Fruit fly (Drosophila melanogaster) whole organism, embryonic: ENCODE data around the gene DIP1.

ENCODE experiments used
- CG10366 ChIP-seq: fragments of 200-800 bp; sonication (Bioruptor generic); IDR thresholded peaks from 2 replicates; pipeline ENCODE4 v1.3.6; 2022; ENCODE audit warnings: missing biosample characterization, missing genetic modification characterization
- CG11247 ChIP-seq: fragments of 200-800 bp; sonication (Bioruptor generic); IDR thresholded peaks from 2 replicates; pipeline ENCODE4 v1.3.6; 2022; ENCODE audit warnings: missing biosample characterization, missing genetic modification characterization
- CG11456 ChIP-seq: fragments of 200-800 bp; sonication (Bioruptor generic); IDR thresholded peaks from 3 replicates; pipeline ENCODE4 v1.3.6; 2022; ENCODE audit warnings: missing biosample characterization, missing genetic modification characterization
- CG14014 ChIP-seq: fragments of 200-800 bp; sonication (Bioruptor generic); IDR thresholded peaks from 2 replicates; pipeline ENCODE4 v1.3.6; 2022; ENCODE audit warnings: missing biosample characterization, missing genetic modification characterization
- CG2678 ChIP-seq: fragments of 200-800 bp; sonication (Bioruptor generic); optimal IDR thresholded peaks from 3 replicates; lab custom pipeline; 2019; ENCODE audit warnings: missing biosample characterization, mild to moderate bottlenecking, missing genetic modification characterization, moderate library complexity
- CG30431 ChIP-seq: fragments of 200-800 bp; sonication (Bioruptor generic); optimal IDR thresholded peaks from 2 replicates; lab custom pipeline; 2017; ENCODE audit warnings: missing biosample characterization, missing genetic modification characterization
- CG4820 ChIP-seq: fragments of 200-800 bp; sonication (Bioruptor generic); optimal IDR thresholded peaks from 3 replicates; lab custom pipeline; 2016; ENCODE audit warnings: missing biosample characterization, missing genetic modification characterization
- CG7556 ChIP-seq: fragments of 200-800 bp; sonication (Bioruptor generic); optimal IDR thresholded peaks from 2 replicates; lab custom pipeline; 2017; ENCODE audit warnings: missing biosample characterization, mild to moderate bottlenecking, missing genetic modification characterization
- CG7745 ChIP-seq: fragments of 200-800 bp; sonication (Bioruptor generic); optimal IDR thresholded peaks from 2 replicates; lab custom pipeline; 2018; ENCODE audit warnings: missing biosample characterization, mild to moderate bottlenecking, missing genetic modification characterization, moderate library complexity
- CG8290 ChIP-seq, 3 experiments: fragments of 200-800 bp; sonication (Bioruptor generic); optimal IDR thresholded peaks; 2 replicates each; lab custom pipeline; 2016 to 2019; ENCODE audit warnings: missing biosample characterization in 3 of 3, missing genetic modification characterization in 3 of 3, mild to moderate bottlenecking in 2 of 3, moderate library complexity in 1 of 3
- Dref ChIP-seq: fragments of 200-800 bp; sonication (Bioruptor generic); IDR thresholded peaks from 2 replicates; pipeline ENCODE4 v1.3.6; 2022; ENCODE audit warnings: missing biosample characterization, missing genetic modification characterization
- ERR ChIP-seq: fragments of 200-800 bp; sonication (Bioruptor generic); optimal IDR thresholded peaks from 2 replicates; lab custom pipeline; 2016; ENCODE audit warnings: missing biosample characterization, missing genetic modification characterization
- Ets65A ChIP-seq: fragments of 200-800 bp; sonication (Bioruptor generic); peaks from one replicate; lab custom pipeline; 2016; ENCODE audit warnings: missing biosample characterization, missing genetic modification characterization
- Hr39 ChIP-seq: fragments of >200 bp; optimal IDR thresholded peaks from 2 replicates; lab custom pipeline; 2017
- Six4 ChIP-seq: fragments of 200-800 bp; sonication (Bioruptor generic); optimal IDR thresholded peaks from 2 replicates; lab custom pipeline; 2016; ENCODE audit warnings: missing biosample characterization, missing genetic modification characterization
- Stat92E ChIP-seq, 3 experiments: fragments of >200 bp in 2 of 3; fragments of 200-800 bp in 1 of 3; sonication (Bioruptor generic) in 1 of 3; optimal IDR thresholded peaks; 2 replicates each; lab custom pipeline; 2017 to 2019; ENCODE audit warnings: missing biosample characterization in 3 of 3, missing genetic modification characterization in 3 of 3, mild to moderate bottlenecking in 1 of 3, moderate library complexity in 1 of 3
- bowl ChIP-seq: fragments of 200-800 bp; sonication (Bioruptor generic); IDR thresholded peaks from 2 replicates; pipeline ENCODE4 v1.3.6; 2022; ENCODE audit warnings: missing biosample characterization, missing genetic modification characterization
- lab ChIP-seq: fragments of 200-800 bp; sonication (Bioruptor generic); optimal IDR thresholded peaks from 3 replicates; lab custom pipeline; 2017; ENCODE audit warnings: missing biosample characterization, missing genetic modification characterization, mild to moderate bottlenecking, moderate library complexity, missing genetic modification reagents
- mld ChIP-seq: fragments of 200-800 bp; sonication (Bioruptor generic); IDR thresholded peaks from 3 replicates; pipeline ENCODE4 v1.3.6; 2022; ENCODE audit warnings: missing biosample characterization, missing genetic modification characterization; ENCODE audit not compliant: partially characterized antibody

The DIP1 gene

DNA sequence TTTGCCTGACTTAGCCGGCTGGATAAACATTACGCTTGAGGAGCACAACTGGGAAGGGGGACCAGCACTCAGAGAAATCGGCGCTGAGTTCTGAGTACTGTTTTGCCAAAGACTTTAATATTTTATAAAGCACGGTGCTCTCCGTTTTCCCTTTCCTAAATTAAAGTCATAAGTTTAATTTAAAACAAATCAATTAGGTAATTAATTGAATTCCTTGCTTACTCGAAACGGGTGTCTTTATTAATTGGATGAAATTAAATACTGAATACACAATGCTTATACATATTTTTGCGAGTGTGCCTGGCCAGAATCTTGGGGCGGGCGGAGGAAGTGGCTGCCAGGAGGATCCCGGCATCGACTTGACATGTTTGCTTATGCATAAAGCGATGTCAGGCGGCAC lies 40.0 kb downstream of the DIP1 start:
- TF ChIP-seq Stat92E (GFP tag; optimal IDR thresholded peaks at IDR 0.05; lab: Kevin White, UChicago) = no peak
- TF ChIP-seq Ets65A (GFP tag; lab: Kevin White, UChicago) = no peak
- TF ChIP-seq CG2678 (tag; lab: Kevin White, UChicago) = no peak
- no peak for TF ChIP-seq CG14014 (GFP tag; lab: Robert Waterston, UW)
- no peak for TF ChIP-seq mld (GFP tag; lab: Robert Waterston, UW)
- no peak for TF ChIP-seq CG11456
- TF ChIP-seq CG11247 (GFP tag; lab: Robert Waterston, UW) = no peak
- TF ChIP-seq CG4820 (GFP tag; lab: Kevin White, UChicago) = no peak
- no peak for TF ChIP-seq ERR
- no peak for TF ChIP-seq CG10366
- no peak for TF ChIP-seq Dref (GFP tag; lab: Robert Waterston, UW)
- TF ChIP-seq CG7745 (tag; lab: Kevin White, UChicago) = no peak
- no peak for TF ChIP-seq Six4 (GFP tag; lab: Kevin White, UChicago)
- TF ChIP-seq CG8290 (GFP tag; optimal IDR thresholded peaks at IDR 0.05; lab: Kevin White, UChicago) = no peak
- TF ChIP-seq CG8290 (tag; optimal IDR thresholded peaks at IDR 0.05; lab: Kevin White, UChicago) = no peak
- no peak for TF ChIP-seq lab
- no peak for TF ChIP-seq bowl
- no peak for TF ChIP-seq CG7556
- TF ChIP-seq, all 482 proteins: peak for 0

DNA sequence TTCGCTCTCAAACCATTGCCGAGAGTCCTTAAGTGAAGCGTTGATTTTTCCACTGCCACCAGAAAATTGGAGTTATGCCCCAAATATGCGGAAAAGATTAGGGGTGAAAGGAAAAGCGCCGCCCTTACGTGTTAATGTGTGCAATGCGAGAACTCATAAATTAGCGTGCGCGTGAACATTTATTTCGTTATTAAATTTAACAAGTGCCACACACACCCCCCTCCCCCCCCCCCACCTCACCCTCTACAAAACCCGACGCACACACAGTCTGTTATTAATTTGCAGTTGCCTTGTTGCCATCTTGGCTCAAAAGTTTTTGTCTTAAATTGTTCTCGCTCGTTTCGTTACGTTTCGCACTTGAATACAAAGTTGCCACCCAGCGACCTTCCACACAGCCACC lies 41.9 kb downstream of the DIP1 start:
- TF ChIP-seq CG30431 (GFP tag; lab: Kevin White, UChicago) (no peak), Hr39 (lab: Kevin White, UChicago) (peak; percentile 25)
